Worm (Caenorhabditis elegans) whole organism, midembryonic: ENCODE results near the gene inx-6.

Experiments used
- T22C8.4 ChIP-seq: fragments of 200-800 bp; sonication (Bioruptor generic); IDR thresholded peaks from 2 replicates; pipeline ENCODE4 v1.3.6; 2022; ENCODE audit warnings: missing genetic modification characterization, missing compliant biosample characterization
- cog-1 ChIP-seq: sonication (generic microtip); optimal IDR thresholded peaks from 2 replicates; lab custom pipeline; 2016; ENCODE audit warnings: missing genetic modification characterization, missing compliant biosample characterization
- flt-1 ChIP-seq: fragments of 200-800 bp; sonication (Bioruptor generic); IDR thresholded peaks from 2 replicates; pipeline ENCODE4 v1.3.6; 2022; ENCODE audit warnings: missing genetic modification characterization, missing compliant biosample characterization
- klf-2 ChIP-seq: fragments of 200-800 bp; sonication (Bioruptor generic); conservative IDR thresholded peaks from 2 replicates; pipeline ENCODE4 v1.3.6; 2022; ENCODE audit warnings: missing genetic modification reagents, missing genetic modification characterization, missing compliant biosample characterization
- med-1 ChIP-seq: sonication (generic microtip); optimal IDR thresholded peaks from 2 replicates; lab custom pipeline; 2017; ENCODE audit warnings: missing genetic modification characterization, mild to moderate bottlenecking, missing compliant biosample characterization, antibody characterized with exemption, missing genetic modification reagents; ENCODE audit not compliant: insufficient read depth
- ref-1 ChIP-seq: fragments of 200-800 bp; sonication (Bioruptor generic); conservative IDR thresholded peaks from 2 replicates; pipeline ENCODE4 v1.3.6; 2022; ENCODE audit warnings: missing genetic modification reagents, missing genetic modification characterization, missing compliant biosample characterization
- tab-1 ChIP-seq: fragments of 200-800 bp; sonication (Bioruptor generic); IDR thresholded peaks from 2 replicates; pipeline ENCODE4 v1.3.6; 2022; ENCODE audit warnings: missing genetic modification characterization, missing compliant biosample characterization
- ztf-23 ChIP-seq: fragments of 200-800 bp; sonication (Bioruptor generic); IDR thresholded peaks from 2 replicates; pipeline ENCODE4 v1.3.6; 2022; ENCODE audit warnings: missing genetic modification reagents, missing genetic modification characterization, missing compliant biosample characterization
- ztf-29 ChIP-seq: fragments of 200-800 bp; sonication (Bioruptor generic); IDR thresholded peaks from 2 replicates; pipeline ENCODE4 v1.3.6; 2022; ENCODE audit warnings: missing genetic modification reagents, missing genetic modification characterization, missing compliant biosample characterization

inx-6 gene

ce11 chrIV:12721106-12721505 lies 25.3 kb upstream of the inx-6 start, which contains the start of gene T23F6.2:
Gene T23F6.2, plus strand, starts transcription at chrIV:12721356.
- no peak for TF ChIP-seq med-1 (GFP tag; lab: Kevin White, UChicago)
- TF ChIP-seq ztf-23: no peak
- no peak for TF ChIP-seq klf-2 (GFP tag; lab: Robert Waterston, UW)
- TF ChIP-seq ref-1 (GFP tag; lab: Robert Waterston, UW): no peak
- no peak for TF ChIP-seq T22C8.4 (GFP tag; lab: Robert Waterston, UW)
- TF ChIP-seq flt-1 (GFP tag; lab: Robert Waterston, UW): no peak
- no peak for TF ChIP-seq tab-1 (GFP tag; lab: Robert Waterston, UW)
- no peak for TF ChIP-seq ztf-29 (GFP tag; lab: Robert Waterston, UW)
- no peak for TF ChIP-seq cog-1 (tag; lab: Kevin White, UChicago)

- TF ChIP-seq T22C8.4 (GFP tag; lab: Robert Waterston, UW): no peak
- TF ChIP-seq tab-1 (GFP tag; lab: Robert Waterston, UW): no peak
- 0 out of 2 replicates have a peak, but pooled peaks have one; percentile 10 for TF ChIP-seq klf-2 (GFP tag; lab: Robert Waterston, UW)
- TF ChIP-seq ztf-23: peak; percentile 65; the same call in 1 of the 2 replicates
- no peak for TF ChIP-seq flt-1 (GFP tag; lab: Robert Waterston, UW)
- TF ChIP-seq cog-1 (tag; lab: Kevin White, UChicago): peak; percentile 38
- no peak for TF ChIP-seq med-1 (GFP tag; lab: Kevin White, UChicago)
- no peak for TF ChIP-seq ztf-29 (GFP tag; lab: Robert Waterston, UW)
Observed at ce11 chrIV:12724641-12725040, 21.7 kb upstream of the inx-6 start, which contains the start of the genes T23F6.3 and rbd-1. Gene T23F6.3, minus strand, starts transcription at chrIV:12724760. Gene rbd-1, plus strand, starts transcription at chrIV:12724986.

- TF ChIP-seq ztf-23 (no peak), cog-1 (tag; lab: Kevin White, UChicago) (no peak), T22C8.4 (GFP tag; lab: Robert Waterston, UW) (no peak), med-1 (GFP tag; lab: Kevin White, UChicago) (no peak), ztf-29 (GFP tag; lab: Robert Waterston, UW) (no peak), tab-1 (GFP tag; lab: Robert Waterston, UW) (no peak)
Observed at ce11 chrIV:12725228-12725627, 21.2 kb upstream of the inx-6 start.

- TF ChIP-seq tab-1 (GFP tag; lab: Robert Waterston, UW) (no peak), ztf-29 (GFP tag; lab: Robert Waterston, UW) (no peak), cog-1 (tag; lab: Kevin White, UChicago) (no peak), T22C8.4 (GFP tag; lab: Robert Waterston, UW) (no peak), flt-1 (GFP tag; lab: Robert Waterston, UW) (no peak), med-1 (GFP tag; lab: Kevin White, UChicago) (no peak), ref-1 (GFP tag; lab: Robert Waterston, UW) (no peak), ztf-23 (no peak), klf-2 (GFP tag; lab: Robert Waterston, UW) (no peak)
Observed at ce11 chrIV:12725925-12726324, 20.5 kb upstream of the inx-6 start.

ce11 chrIV:12728162-12728561 lies 18.2 kb upstream of the inx-6 start:
- TF ChIP-seq T22C8.4 (GFP tag; lab: Robert Waterston, UW) (no peak), flt-1 (GFP tag; lab: Robert Waterston, UW) (no peak), cog-1 (tag; lab: Kevin White, UChicago) (no peak), klf-2 (GFP tag; lab: Robert Waterston, UW) (no peak), tab-1 (GFP tag; lab: Robert Waterston, UW) (no peak)

- TF ChIP-seq ztf-23 (peak; percentile 46; the same call in 1 of the 2 replicates), tab-1 (GFP tag; lab: Robert Waterston, UW) (0 out of 2 replicates have a peak, but pooled peaks have one; percentile 44)
Observed at ce11 chrIV:12730624-12731023, 15.8 kb upstream of the inx-6 start.

- TF ChIP-seq ref-1 (GFP tag; lab: Robert Waterston, UW): peak; percentile 18; the same call in 1 of the 2 replicates
- 0 out of 2 replicates have a peak, but pooled peaks have one; percentile 25 for TF ChIP-seq T22C8.4 (GFP tag; lab: Robert Waterston, UW)
- TF ChIP-seq ztf-29 (GFP tag; lab: Robert Waterston, UW): 0 out of 2 replicates have a peak, but pooled peaks have one; percentile 11
Observed at ce11 chrIV:12731503-12731902, 14.9 kb upstream of the inx-6 start.

- TF ChIP-seq ref-1 (GFP tag; lab: Robert Waterston, UW): no peak
- TF ChIP-seq T22C8.4 (GFP tag; lab: Robert Waterston, UW): no peak
- no peak for TF ChIP-seq ztf-29 (GFP tag; lab: Robert Waterston, UW)
- TF ChIP-seq med-1 (GFP tag; lab: Kevin White, UChicago): no peak
- no peak for TF ChIP-seq klf-2 (GFP tag; lab: Robert Waterston, UW)
- no peak for TF ChIP-seq tab-1 (GFP tag; lab: Robert Waterston, UW)
Observed at ce11 chrIV:12741438-12741837, 4.9 kb upstream of the inx-6 start, which contains the start of gene T23F6.5. Gene T23F6.5, minus strand, starts transcription at chrIV:12741538.

- TF ChIP-seq flt-1 (GFP tag; lab: Robert Waterston, UW) (no peak), ref-1 (GFP tag; lab: Robert Waterston, UW) (no peak), ztf-29 (GFP tag; lab: Robert Waterston, UW) (no peak)
Observed at ce11 chrIV:12743680-12744079, 2.7 kb upstream of the inx-6 start.

- no peak for TF ChIP-seq med-1 (GFP tag; lab: Kevin White, UChicago)
Observed at ce11 chrIV:12744713-12745112, 1.7 kb upstream of the inx-6 start, which contains the start of gene C36H8.1. Gene C36H8.1, minus strand, starts transcription at chrIV:12744813.
